Worm (Caenorhabditis elegans) whole organism, late embryonic: ENCODE measurements around the gene cyp-33A1.

Source experiments
- C38D4.7 ChIP-seq: fragments of 200-800 bp; sonication (Bioruptor generic); optimal IDR thresholded peaks from 2 replicates; lab custom pipeline; 2018; ENCODE audit warnings: mild to moderate bottlenecking, missing genetic modification characterization, moderate library complexity, missing compliant biosample characterization
- K02D7.2 ChIP-seq: sonication (generic microtip); optimal IDR thresholded peaks from 2 replicates; lab custom pipeline; 2017; ENCODE audit warnings: mild to moderate bottlenecking, missing genetic modification characterization, missing compliant biosample characterization
- T23F11.4 ChIP-seq: fragments of 200-800 bp; sonication (Bioruptor generic); optimal IDR thresholded peaks from 2 replicates; lab custom pipeline; 2018; ENCODE audit warnings: mild to moderate bottlenecking, missing genetic modification characterization, missing compliant biosample characterization
- Y22D7AL.16 ChIP-seq: sonication (generic microtip); optimal IDR thresholded peaks from 2 replicates; lab custom pipeline; 2016; ENCODE audit warnings: missing genetic modification characterization, missing compliant biosample characterization
- ahr-1 ChIP-seq: sonication (generic microtip); optimal IDR thresholded peaks from 2 replicates; lab custom pipeline; 2016; ENCODE audit warnings: missing genetic modification characterization, missing compliant biosample characterization
- ceh-18 ChIP-seq: sonication (generic microtip); optimal IDR thresholded peaks from 2 replicates; lab custom pipeline; 2016; ENCODE audit warnings: missing genetic modification characterization, missing compliant biosample characterization
- ceh-19 ChIP-seq: fragments of 200-800 bp; sonication (Bioruptor generic); optimal IDR thresholded peaks from 2 replicates; lab custom pipeline; 2018; ENCODE audit warnings: mild to moderate bottlenecking, missing genetic modification characterization, missing compliant biosample characterization
- ceh-2 ChIP-seq: sonication (generic microtip); optimal IDR thresholded peaks from 2 replicates; lab custom pipeline; 2016; ENCODE audit warnings: missing genotype, missing genetic modification characterization, missing compliant biosample characterization
- ceh-22 ChIP-seq: sonication (generic microtip); optimal IDR thresholded peaks from 2 replicates; lab custom pipeline; 2017; ENCODE audit warnings: missing biosample characterization, missing genetic modification characterization
- ceh-24 ChIP-seq: sonication (generic microtip); optimal IDR thresholded peaks from 2 replicates; lab custom pipeline; 2016; ENCODE audit warnings: mild to moderate bottlenecking, missing genetic modification characterization, missing compliant biosample characterization
- ceh-45 ChIP-seq: fragments of 200-800 bp; sonication (Bioruptor generic); IDR thresholded peaks from 2 replicates; pipeline ENCODE4 v1.3.6; 2022; ENCODE audit warnings: missing genetic modification reagents, missing genetic modification characterization, missing compliant biosample characterization
- ceh-9 ChIP-seq: sonication (generic microtip); optimal IDR thresholded peaks from 2 replicates; lab custom pipeline; 2016; ENCODE audit warnings: mild to moderate bottlenecking, missing genetic modification characterization, inconsistent platforms, missing compliant biosample characterization
- dmd-4 ChIP-seq: sonication (generic microtip); optimal IDR thresholded peaks from 2 replicates; lab custom pipeline; 2016; ENCODE audit warnings: borderline replicate concordance, missing genetic modification characterization, missing compliant biosample characterization
- elt-2 ChIP-seq: sonication (generic microtip); optimal IDR thresholded peaks from 2 replicates; lab custom pipeline; 2016; ENCODE audit warnings: missing genetic modification reagents, missing genetic modification characterization, missing compliant biosample characterization
- elt-4 ChIP-seq: sonication (generic microtip); optimal IDR thresholded peaks from 2 replicates; lab custom pipeline; 2016; ENCODE audit warnings: missing genetic modification characterization, missing compliant biosample characterization
- ets-4 ChIP-seq: sonication (generic microtip); optimal IDR thresholded peaks from 2 replicates; lab custom pipeline; 2016; ENCODE audit warnings: missing genetic modification characterization, missing compliant biosample characterization
- eyg-1 ChIP-seq: sonication (generic microtip); optimal IDR thresholded peaks from 2 replicates; lab custom pipeline; 2016; ENCODE audit warnings: missing genotype, missing genetic modification characterization, missing compliant biosample characterization
- fkh-6 ChIP-seq: sonication (generic microtip); optimal IDR thresholded peaks from 2 replicates; lab custom pipeline; 2016; ENCODE audit warnings: missing genetic modification characterization, missing compliant biosample characterization
- hlh-13 ChIP-seq: fragments of 200-800 bp; sonication (Bioruptor generic); optimal IDR thresholded peaks from 2 replicates; lab custom pipeline; 2018; ENCODE audit warnings: mild to moderate bottlenecking, missing genetic modification characterization, missing compliant biosample characterization
- hlh-30 ChIP-seq: sonication (generic microtip); optimal IDR thresholded peaks from 2 replicates; lab custom pipeline; 2017; ENCODE audit warnings: antibody characterized with exemption, missing genetic modification characterization, missing compliant biosample characterization; ENCODE audit not compliant: insufficient read depth
- hlh-8 ChIP-seq: sonication (generic microtip); optimal IDR thresholded peaks from 2 replicates; lab custom pipeline; 2016; ENCODE audit warnings: missing genotype, missing genetic modification characterization, missing compliant biosample characterization
- madf-2 ChIP-seq: sonication (generic microtip); optimal IDR thresholded peaks from 2 replicates; lab custom pipeline; 2017; ENCODE audit warnings: missing genetic modification characterization, missing compliant biosample characterization
- mec-3 ChIP-seq: sonication (generic microtip); optimal IDR thresholded peaks from 2 replicates; lab custom pipeline; 2016; ENCODE audit warnings: borderline replicate concordance, missing genetic modification characterization, missing compliant biosample characterization
- nfya-1 ChIP-seq: sonication (generic microtip); optimal IDR thresholded peaks from 2 replicates; lab custom pipeline; 2017; ENCODE audit warnings: missing genetic modification characterization, mild to moderate bottlenecking, missing compliant biosample characterization, antibody characterized with exemption, moderate library complexity
- odd-2 ChIP-seq: sonication (generic microtip); optimal IDR thresholded peaks from 2 replicates; lab custom pipeline; 2017; ENCODE audit warnings: antibody characterized with exemption, mild to moderate bottlenecking, missing genetic modification characterization, missing compliant biosample characterization
- pat-9 ChIP-seq: fragments of 200-800 bp; sonication (Bioruptor generic); optimal IDR thresholded peaks from 2 replicates; lab custom pipeline; 2018; ENCODE audit warnings: mild to moderate bottlenecking, missing genetic modification characterization, moderate library complexity, missing compliant biosample characterization
- pha-2 ChIP-seq: sonication (generic microtip); optimal IDR thresholded peaks from 2 replicates; lab custom pipeline; 2017; ENCODE audit warnings: mild to moderate bottlenecking, missing genetic modification characterization, missing compliant biosample characterization
- pros-1 ChIP-seq: fragments of 150-350 bp; optimal IDR thresholded peaks from 2 replicates; lab custom pipeline; 2014; ENCODE audit warnings: missing biosample characterization, missing genetic modification reagents, missing genetic modification characterization
- rnt-1 ChIP-seq: sonication (generic microtip); optimal IDR thresholded peaks from 2 replicates; lab custom pipeline; 2016; ENCODE audit warnings: missing genetic modification characterization, missing compliant biosample characterization
- sox-2 ChIP-seq: fragments of 200-800 bp; sonication (Bioruptor generic); IDR thresholded peaks from 2 replicates; pipeline ENCODE4 v1.3.6; 2022; ENCODE audit warnings: missing genetic modification reagents, missing genetic modification characterization, missing compliant biosample characterization
- sox-4 ChIP-seq: sonication (generic microtip); optimal IDR thresholded peaks from 2 replicates; lab custom pipeline; 2017; ENCODE audit warnings: mild to moderate bottlenecking, missing genetic modification characterization, inconsistent platforms, missing compliant biosample characterization
- tbx-2 ChIP-seq: sonication (generic microtip); optimal IDR thresholded peaks from 2 replicates; lab custom pipeline; 2016; ENCODE audit warnings: missing genetic modification characterization, missing compliant biosample characterization
- ttx-3 ChIP-seq: sonication (generic microtip); optimal IDR thresholded peaks from 2 replicates; lab custom pipeline; 2016; ENCODE audit warnings: missing genetic modification reagents, missing genetic modification characterization, missing compliant biosample characterization
- unc-55 ChIP-seq: sonication (generic microtip); optimal IDR thresholded peaks from 2 replicates; lab custom pipeline; 2017; ENCODE audit warnings: missing biosample characterization, missing genetic modification reagents, missing genetic modification characterization
- unc-86 ChIP-seq: sonication (generic microtip); optimal IDR thresholded peaks from 2 replicates; lab custom pipeline; 2016; ENCODE audit warnings: missing genetic modification characterization, missing compliant biosample characterization
- zip-5 ChIP-seq: sonication (generic microtip); optimal IDR thresholded peaks from 2 replicates; lab custom pipeline; 2016; ENCODE audit warnings: missing genetic modification characterization, missing compliant biosample characterization

Gene cyp-33A1

DNA sequence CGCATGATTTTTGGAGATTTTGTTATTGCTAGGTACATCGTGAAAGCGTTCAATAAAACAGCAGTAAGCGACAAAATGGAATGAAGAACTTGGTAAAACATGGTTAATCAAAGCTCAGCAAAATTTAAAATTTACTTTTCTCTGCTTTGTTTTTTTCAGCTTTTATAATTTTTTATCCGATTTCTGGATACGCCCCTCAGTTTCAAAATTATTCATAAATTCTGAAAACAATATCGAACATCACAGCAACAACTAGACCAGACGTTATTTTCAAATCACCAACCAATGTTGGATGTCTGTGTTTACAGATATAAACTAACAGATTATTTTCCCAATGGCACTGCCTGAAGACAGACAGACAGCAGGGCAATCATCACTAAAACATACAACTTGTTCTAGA, 46.6 kb downstream of the cyp-33A1 start, which contains the start of gene srd-31:
Gene srd-31, minus strand, starts transcription at position 101 of the 400 bp plus-strand sequence.
- no peak for TF ChIP-seq ttx-3 (tag; lab: Kevin White, UChicago)
- TF ChIP-seq fkh-6 (tag; lab: Kevin White, UChicago): no peak
- TF ChIP-seq ceh-18 (tag; lab: Kevin White, UChicago): no peak
- no peak for TF ChIP-seq ceh-9
- TF ChIP-seq nfya-1 (tag; lab: Kevin White, UChicago): no peak
- TF ChIP-seq pat-9 (tag; lab: Kevin White, UChicago): no peak
- TF ChIP-seq pros-1: no peak
- no peak for TF ChIP-seq ahr-1 (tag; lab: Kevin White, UChicago)
- TF ChIP-seq mec-3 (tag; lab: Kevin White, UChicago): no peak
- TF ChIP-seq sox-4: no peak
- TF ChIP-seq ceh-45 (GFP tag; lab: Robert Waterston, UW): no peak
- no peak for TF ChIP-seq ceh-24 (tag; lab: Kevin White, UChicago)
- TF ChIP-seq eyg-1 (tag; lab: Kevin White, UChicago): no peak
- no peak for TF ChIP-seq hlh-8 (tag; lab: Kevin White, UChicago)
- no peak for TF ChIP-seq tbx-2 (tag; lab: Kevin White, UChicago)
- no peak for TF ChIP-seq hlh-13 (GFP tag; lab: Kevin White, UChicago)
- TF ChIP-seq unc-55: no peak

DNA sequence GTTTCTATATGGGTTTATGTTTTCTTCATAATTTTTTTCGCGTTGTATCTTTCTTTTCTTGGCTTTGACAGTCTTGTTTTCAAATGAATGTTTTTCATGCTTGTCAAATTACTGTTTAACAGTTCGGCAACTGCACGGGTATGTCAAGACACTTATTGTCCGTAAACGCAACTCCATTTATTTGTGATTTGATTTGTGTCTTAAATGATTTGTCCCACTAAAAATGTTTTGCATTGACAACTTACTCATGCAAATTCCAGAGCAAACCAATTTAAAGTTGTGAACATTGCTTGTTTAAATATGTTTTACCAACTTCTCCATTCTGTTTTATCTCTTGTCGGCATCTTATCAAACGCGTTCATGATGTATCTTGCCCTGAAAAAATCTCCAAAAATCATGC, 49.5 kb downstream of the cyp-33A1 start, which contains the start of gene srd-25:
Gene srd-25, plus strand, starts transcription at position 301 of the 400 bp plus-strand sequence.
- TF ChIP-seq rnt-1: no peak
- no peak for TF ChIP-seq madf-2 (tag; lab: Kevin White, UChicago)
- no peak for TF ChIP-seq pha-2 (tag; lab: Kevin White, UChicago)
- no peak for TF ChIP-seq nfya-1 (tag; lab: Kevin White, UChicago)
- no peak for TF ChIP-seq dmd-4 (tag; lab: Kevin White, UChicago)
- no peak for TF ChIP-seq C38D4.7 (GFP tag; lab: Kevin White, UChicago)
- no peak for TF ChIP-seq ceh-24 (tag; lab: Kevin White, UChicago)
- TF ChIP-seq zip-5 (tag; lab: Kevin White, UChicago): no peak
- no peak for TF ChIP-seq elt-2 (tag; lab: Kevin White, UChicago)
- no peak for TF ChIP-seq odd-2 (tag; lab: Kevin White, UChicago)
- TF ChIP-seq elt-4 (tag; lab: Kevin White, UChicago): no peak
- no peak for TF ChIP-seq ceh-2 (tag; lab: Kevin White, UChicago)
- TF ChIP-seq ttx-3 (tag; lab: Kevin White, UChicago): no peak
- no peak for TF ChIP-seq unc-86
- no peak for TF ChIP-seq T23F11.4
- no peak for TF ChIP-seq Y22D7AL.16 (tag; lab: Kevin White, UChicago)
- no peak for TF ChIP-seq ceh-19
- TF ChIP-seq ceh-22 (tag; lab: Kevin White, UChicago): no peak
- TF ChIP-seq hlh-30 (tag; lab: Kevin White, UChicago): no peak
- TF ChIP-seq sox-2 (GFP tag; lab: Robert Waterston, UW): no peak
- TF ChIP-seq, all 69 proteins: peak for 0

DNA sequence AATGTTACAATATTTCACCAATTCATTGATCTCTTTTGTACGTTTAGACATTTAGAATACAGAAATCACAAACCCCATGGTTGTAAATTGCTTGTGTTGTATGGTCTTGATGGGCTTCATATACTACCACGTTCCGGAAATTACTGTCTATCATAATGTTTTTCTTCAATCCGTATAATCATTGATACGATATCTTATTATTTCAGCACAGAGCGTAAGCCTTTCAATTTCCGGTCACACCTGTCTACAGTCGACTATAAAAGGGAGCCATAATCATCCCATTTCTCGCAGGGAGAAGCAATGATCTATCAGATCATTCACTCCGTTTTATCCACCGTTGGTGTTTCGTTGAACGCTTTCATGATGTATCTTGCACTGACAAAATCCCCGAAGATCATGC, 51.8 kb downstream of the cyp-33A1 start, which contains the start of gene srd-30:
Gene srd-30, plus strand, starts transcription at position 301 of the 400 bp plus-strand sequence.
- TF ChIP-seq mec-3 (tag; lab: Kevin White, UChicago) (no peak), ets-4 (tag; lab: Kevin White, UChicago) (no peak), K02D7.2 (tag; lab: Kevin White, UChicago) (no peak), hlh-8 (tag; lab: Kevin White, UChicago) (no peak), fkh-6 (tag; lab: Kevin White, UChicago) (no peak), C38D4.7 (GFP tag; lab: Kevin White, UChicago) (no peak)
